Fruit fly (Drosophila melanogaster) whole organism, embryonic: ENCODE data around the gene CG43338.

Source experiments
- Atf3 ChIP-seq: fragments of 200-800 bp; sonication (Bioruptor generic); optimal IDR thresholded peaks from 3 replicates; lab custom pipeline; 2016; ENCODE audit warnings: missing biosample characterization, missing genetic modification characterization
- CG10431 ChIP-seq: fragments of 200-800 bp; sonication (Bioruptor generic); optimal IDR thresholded peaks from 3 replicates; lab custom pipeline; 2018; ENCODE audit warnings: missing biosample characterization, mild to moderate bottlenecking, missing genetic modification characterization
- CG10543 ChIP-seq: fragments of 200-800 bp; sonication (Bioruptor generic); optimal IDR thresholded peaks from 3 replicates; lab custom pipeline; 2017; ENCODE audit warnings: missing biosample characterization, mild to moderate bottlenecking, missing genetic modification characterization, moderate library complexity
- CG12219 ChIP-seq: fragments of 200-800 bp; sonication (Bioruptor generic); optimal IDR thresholded peaks from 3 replicates; lab custom pipeline; 2018; ENCODE audit warnings: missing biosample characterization, mild to moderate bottlenecking, missing genetic modification characterization
- CG12659 ChIP-seq: fragments of 200-800 bp; sonication (Bioruptor generic); optimal IDR thresholded peaks from 3 replicates; lab custom pipeline; 2017; ENCODE audit warnings: mild to moderate bottlenecking, missing biosample characterization, missing genetic modification reagents, missing genetic modification characterization
- CG13424 ChIP-seq: fragments of 200-800 bp; sonication (Bioruptor generic); optimal IDR thresholded peaks from 2 replicates; lab custom pipeline; 2019; ENCODE audit warnings: missing biosample characterization, mild to moderate bottlenecking, missing genetic modification characterization, moderate library complexity
- CG13624 ChIP-seq: fragments of 200-800 bp; sonication (Bioruptor generic); optimal IDR thresholded peaks from 2 replicates; lab custom pipeline; 2016; ENCODE audit warnings: missing biosample characterization, missing genetic modification characterization
- CG1647 ChIP-seq: fragments of 200-800 bp; sonication (Bioruptor generic); optimal IDR thresholded peaks from 3 replicates; lab custom pipeline; 2016; ENCODE audit warnings: missing biosample characterization, missing genetic modification characterization
- CG17186 ChIP-seq: fragments of 200-800 bp; sonication (Bioruptor generic); optimal IDR thresholded peaks from 3 replicates; lab custom pipeline; 2017; ENCODE audit warnings: missing biosample characterization, missing genetic modification reagents, missing genetic modification characterization
- CG17912 ChIP-seq: fragments of 200-800 bp; sonication (Bioruptor generic); optimal IDR thresholded peaks from 2 replicates; lab custom pipeline; 2018; ENCODE audit warnings: missing biosample characterization, mild to moderate bottlenecking, missing genetic modification characterization
- CG18262 ChIP-seq: fragments of 200-800 bp; optimal IDR thresholded peaks from 3 replicates; lab custom pipeline; 2019; ENCODE audit warnings: missing biosample characterization, mild to moderate bottlenecking, missing genetic modification characterization, moderate library complexity
- CG18476 ChIP-seq: fragments of 200-800 bp; sonication (Bioruptor generic); optimal IDR thresholded peaks from 2 replicates; lab custom pipeline; 2016; ENCODE audit warnings: missing biosample characterization, mild to moderate bottlenecking, missing genetic modification characterization
- CG4617 ChIP-seq: fragments of 200-800 bp; sonication (Bioruptor generic); optimal IDR thresholded peaks from 3 replicates; lab custom pipeline; 2016; ENCODE audit warnings: missing biosample characterization, missing genetic modification characterization, borderline replicate concordance
- CG6654 ChIP-seq: fragments of 200-800 bp; sonication (Bioruptor generic); optimal IDR thresholded peaks from 2 replicates; lab custom pipeline; 2017; ENCODE audit warnings: missing biosample characterization, mild to moderate bottlenecking, missing genetic modification characterization
- Camta ChIP-seq: fragments of 200-800 bp; sonication (Bioruptor generic); optimal IDR thresholded peaks from 2 replicates; lab custom pipeline; 2016; ENCODE audit warnings: missing biosample characterization, missing genetic modification characterization
- CkIIα-i1 ChIP-seq: fragments of 200-800 bp; sonication (Bioruptor generic); IDR thresholded peaks from 2 replicates; pipeline ENCODE4 v1.3.6; 2022; ENCODE audit warnings: missing biosample characterization, missing genetic modification characterization
- Dbx ChIP-seq: fragments of 200-800 bp; sonication (Bioruptor generic); IDR thresholded peaks from 3 replicates; pipeline ENCODE4 v1.3.6; 2022; ENCODE audit warnings: missing biosample characterization, missing genetic modification characterization
- Dek ChIP-seq: fragments of 200-800 bp; sonication (Bioruptor generic); optimal IDR thresholded peaks from 3 replicates; lab custom pipeline; 2019; ENCODE audit warnings: missing biosample characterization, mild to moderate bottlenecking, missing genetic modification characterization, moderate library complexity
- Doc3 ChIP-seq: fragments of 200-800 bp; sonication (Bioruptor generic); IDR thresholded peaks from 3 replicates; pipeline ENCODE4 v1.3.6; 2022; ENCODE audit warnings: missing biosample characterization, missing genetic modification characterization; ENCODE audit not compliant: partially characterized antibody
- Dp ChIP-seq: fragments of 200-800 bp; sonication (Bioruptor generic); optimal IDR thresholded peaks from 2 replicates; lab custom pipeline; 2018; ENCODE audit warnings: missing biosample characterization, mild to moderate bottlenecking, missing genetic modification characterization, moderate library complexity
- Dref ChIP-seq: fragments of 200-800 bp; sonication (Bioruptor generic); IDR thresholded peaks from 2 replicates; pipeline ENCODE4 v1.3.6; 2022; ENCODE audit warnings: missing biosample characterization, missing genetic modification characterization
- Ets65A ChIP-seq: fragments of 200-800 bp; sonication (Bioruptor generic); peaks from one replicate; lab custom pipeline; 2016; ENCODE audit warnings: missing biosample characterization, missing genetic modification characterization
- Fer1 ChIP-seq: fragments of 200-800 bp; sonication (Bioruptor generic); optimal IDR thresholded peaks from 2 replicates; lab custom pipeline; 2017; ENCODE audit warnings: missing biosample characterization, mild to moderate bottlenecking, missing genetic modification characterization
- Hr78 ChIP-seq, 2 experiments: fragments of 200-800 bp in 1 of 2; fragments of >200 bp in 1 of 2; sonication (Bioruptor generic) in 1 of 2; optimal IDR thresholded peaks; 2 replicates each; lab custom pipeline; 2017 to 2019; ENCODE audit warnings: missing biosample characterization in 2 of 2, missing genetic modification characterization in 2 of 2, mild to moderate bottlenecking in 1 of 2, moderate library complexity in 1 of 2
- Lhr ChIP-seq: fragments of 200-800 bp; sonication (Bioruptor generic); optimal IDR thresholded peaks from 3 replicates; lab custom pipeline; 2017; ENCODE audit warnings: mild to moderate bottlenecking, missing biosample characterization, missing genetic modification reagents, missing genetic modification characterization
- Med ChIP-seq: fragments of 200-800 bp; sonication (Bioruptor generic); peaks from one replicate; lab custom pipeline; 2016; ENCODE audit warnings: missing biosample characterization, missing genetic modification characterization, mild to moderate bottlenecking, inconsistent platforms, moderate library complexity
- Mes4 ChIP-seq: fragments of 200-800 bp; sonication (Bioruptor generic); optimal IDR thresholded peaks from 2 replicates; lab custom pipeline; 2016; ENCODE audit warnings: missing biosample characterization, missing genetic modification characterization
- Opbp ChIP-seq: fragments of 200-800 bp; sonication (Bioruptor generic); IDR thresholded peaks from 3 replicates; pipeline ENCODE4 v1.3.6; 2022; ENCODE audit warnings: missing biosample characterization, missing genetic modification characterization; ENCODE audit not compliant: partially characterized antibody
- Rfx ChIP-seq: fragments of 200-800 bp; sonication (Bioruptor generic); IDR thresholded peaks from 2 replicates; pipeline ENCODE4 v1.3.6; 2022; ENCODE audit warnings: missing biosample characterization, missing genetic modification characterization
- Rx ChIP-seq: fragments of 200-800 bp; sonication (Bioruptor generic); IDR thresholded peaks from 2 replicates; pipeline ENCODE4 v1.3.6; 2022; ENCODE audit warnings: missing biosample characterization, missing genetic modification characterization
- abd-A ChIP-seq: fragments of 200-800 bp; sonication (Bioruptor generic); optimal IDR thresholded peaks from 3 replicates; lab custom pipeline; 2019; ENCODE audit warnings: missing biosample characterization, mild to moderate bottlenecking, missing genetic modification characterization, moderate library complexity
- az2 ChIP-seq: fragments of 200-800 bp; sonication (Bioruptor generic); optimal IDR thresholded peaks from 3 replicates; lab custom pipeline; 2016; ENCODE audit warnings: missing biosample characterization, missing genetic modification characterization
- bab2 ChIP-seq: fragments of 200-800 bp; sonication (Bioruptor generic); optimal IDR thresholded peaks from 2 replicates; lab custom pipeline; 2016; ENCODE audit warnings: missing biosample characterization, missing genetic modification characterization
- cad ChIP-seq: fragments of >200 bp; optimal IDR thresholded peaks from 2 replicates; lab custom pipeline; 2017; ENCODE audit warnings: missing biosample characterization, missing genetic modification characterization
- dati ChIP-seq: fragments of 200-800 bp; sonication (Bioruptor generic); IDR thresholded peaks from 2 replicates; pipeline ENCODE4 v1.3.6; 2022; ENCODE audit warnings: missing biosample characterization, missing genetic modification characterization
- disco-r ChIP-seq: fragments of 200-800 bp; sonication (Bioruptor generic); optimal IDR thresholded peaks from 2 replicates; lab custom pipeline; 2016; ENCODE audit warnings: missing biosample characterization, missing genetic modification characterization
- dmrt99B ChIP-seq: fragments of 200-800 bp; sonication (Bioruptor generic); optimal IDR thresholded peaks from 2 replicates; lab custom pipeline; 2018; ENCODE audit warnings: missing biosample characterization, mild to moderate bottlenecking, missing genetic modification characterization, moderate library complexity
- eyg ChIP-seq: fragments of 200-800 bp; sonication (Bioruptor generic); optimal IDR thresholded peaks from 3 replicates; lab custom pipeline; 2016; ENCODE audit warnings: missing biosample characterization, missing genetic modification characterization
- gfzf ChIP-seq: fragments of 200-800 bp; sonication (Bioruptor generic); optimal IDR thresholded peaks from 2 replicates; lab custom pipeline; 2016; ENCODE audit warnings: missing biosample characterization, mild to moderate bottlenecking, missing genetic modification characterization, moderate library complexity
- hth ChIP-seq: fragments of >200 bp; optimal IDR thresholded peaks from 2 replicates; lab custom pipeline; 2017; ENCODE audit warnings: inconsistent platforms
- insv ChIP-seq, 2 experiments: fragments of 200-800 bp; sonication (Bioruptor generic); optimal IDR thresholded peaks; 3 replicates each; lab custom pipeline; 2016 to 2018; ENCODE audit warnings: missing biosample characterization in 2 of 2, missing genetic modification characterization in 2 of 2
- inv ChIP-seq: fragments of 200-800 bp; sonication (Bioruptor generic); IDR thresholded peaks from 2 replicates; pipeline ENCODE4 v1.3.6; 2022; ENCODE audit warnings: missing biosample characterization, missing genetic modification characterization; ENCODE audit not compliant: partially characterized antibody
- jing ChIP-seq: fragments of 200-800 bp; sonication (Bioruptor generic); optimal IDR thresholded peaks from 2 replicates; lab custom pipeline; 2018; ENCODE audit warnings: missing biosample characterization, mild to moderate bottlenecking, missing genetic modification characterization
- knrl ChIP-seq: fragments of 200-800 bp; sonication (Bioruptor generic); IDR thresholded peaks from 3 replicates; pipeline ENCODE4 v1.3.6; 2022; ENCODE audit warnings: missing biosample characterization, missing genetic modification characterization; ENCODE audit not compliant: partially characterized antibody
- nau ChIP-seq: fragments of 200-800 bp; sonication (Bioruptor generic); optimal IDR thresholded peaks from 3 replicates; lab custom pipeline; 2017; ENCODE audit warnings: missing biosample characterization, mild to moderate bottlenecking, missing genetic modification characterization, missing genetic modification reagents
- p53 ChIP-seq: fragments of 200-800 bp; sonication (Bioruptor generic); optimal IDR thresholded peaks from 2 replicates; lab custom pipeline; 2016; ENCODE audit warnings: missing biosample characterization, missing genetic modification characterization
- prd ChIP-seq, 3 experiments: fragments of >200 bp in 2 of 3; fragments of 200-800 bp in 1 of 3; sonication (Bioruptor generic) in 1 of 3; optimal IDR thresholded peaks in 2 of 3; IDR thresholded peaks in 1 of 3; 2 replicates in 2 of 3; 3 replicates in 1 of 3; pipeline versions ENCODE4 v1.3.6 to Lab custom; 2017 to 2022; ENCODE audit warnings: missing biosample characterization in 1 of 3, missing genetic modification characterization in 1 of 3
- pros ChIP-seq: fragments of 200-800 bp; sonication (Bioruptor generic); optimal IDR thresholded peaks from 3 replicates; lab custom pipeline; 2019; ENCODE audit warnings: missing biosample characterization, mild to moderate bottlenecking, missing genetic modification characterization, moderate library complexity
- pzg ChIP-seq: fragments of 200-800 bp; sonication (Bioruptor generic); optimal IDR thresholded peaks from 3 replicates; lab custom pipeline; 2018; ENCODE audit warnings: missing biosample characterization, mild to moderate bottlenecking, missing genetic modification characterization, moderate library complexity
- sens-2 ChIP-seq: fragments of 200-800 bp; sonication (Bioruptor generic); IDR thresholded peaks from 2 replicates; pipeline ENCODE4 v1.3.6; 2022; ENCODE audit warnings: missing biosample characterization, missing genetic modification characterization
- zfh2 ChIP-seq: fragments of 200-800 bp; sonication (Bioruptor generic); optimal IDR thresholded peaks from 2 replicates; lab custom pipeline; 2016; ENCODE audit warnings: missing biosample characterization, missing genetic modification characterization

Gene CG43338

dm6 chr2L:18625470-18625869, 45.6 kb downstream of the CG43338 start (continued):
- TF ChIP-seq Opbp = no peak
- TF ChIP-seq CG1647 (GFP tag; lab: Kevin White, UChicago) = no peak
- TF ChIP-seq dmrt99B (tag; lab: Kevin White, UChicago) = peak; percentile 20
- no peak for TF ChIP-seq CG12659 (GFP tag; lab: Kevin White, UChicago)
- no peak for TF ChIP-seq disco-r (GFP tag; lab: Kevin White, UChicago)
- no peak for TF ChIP-seq CG6654 (GFP tag; lab: Kevin White, UChicago)
- TF ChIP-seq pzg (GFP tag; lab: Kevin White, UChicago) = no peak
- TF ChIP-seq prd (optimal IDR thresholded peaks at IDR 0.05; lab: Kevin White, UChicago) = no peak
- TF ChIP-seq prd (GFP tag; IDR thresholded peaks at IDR 0.05; lab: Robert Waterston, UW) = no peak
- TF ChIP-seq CG12219 = no peak
- TF ChIP-seq inv (GFP tag; lab: Robert Waterston, UW) = no peak
- no peak for TF ChIP-seq CG18476 (GFP tag; lab: Kevin White, UChicago)
- no peak for TF ChIP-seq CG10431
- TF ChIP-seq CG13624 (GFP tag; lab: Kevin White, UChicago) = no peak
- peak; percentile 23 for TF ChIP-seq nau (GFP tag; lab: Kevin White, UChicago)
- peak; percentile 21 for TF ChIP-seq pros (GFP tag; lab: Kevin White, UChicago)
- no peak for TF ChIP-seq CG10543 (GFP tag; lab: Kevin White, UChicago)
- TF ChIP-seq gfzf (GFP tag; lab: Kevin White, UChicago) = no peak
- no peak for TF ChIP-seq Dbx
- TF ChIP-seq Doc3 (GFP tag; lab: Robert Waterston, UW) = no peak
- TF ChIP-seq Ets65A (GFP tag; lab: Kevin White, UChicago) = no peak
- TF ChIP-seq Dek = no peak
- no peak for TF ChIP-seq CG17186
- TF ChIP-seq dati = no peak
- TF ChIP-seq az2 = no peak
- no peak for TF ChIP-seq cad (GFP tag; lab: Kevin White, UChicago)
- TF ChIP-seq CG17912 (GFP tag; lab: Kevin White, UChicago) = no peak
- TF ChIP-seq sens-2 (GFP tag; lab: Robert Waterston, UW) = peak; percentile 8; the same call in 1 of the 2 replicates
- TF ChIP-seq Mes4 (GFP tag; lab: Kevin White, UChicago) = no peak
- no peak for TF ChIP-seq jing (GFP tag; lab: Kevin White, UChicago)
- TF ChIP-seq CG18262 (tag; lab: Kevin White, UChicago) = peak; percentile 12
- TF ChIP-seq CG4617 (GFP tag; lab: Kevin White, UChicago) = no peak
- TF ChIP-seq Hr78 (GFP tag; optimal IDR thresholded peaks at IDR 0.05; lab: Kevin White, UChicago) = peak in 1 of 2 experiments; percentile 87
- TF ChIP-seq eyg (GFP tag; lab: Kevin White, UChicago) = no peak
- TF ChIP-seq Dref (GFP tag; lab: Robert Waterston, UW) = no peak
- TF ChIP-seq Lhr = no peak
- TF ChIP-seq Dp (GFP tag; lab: Kevin White, UChicago) = no peak
- TF ChIP-seq bab2 (GFP tag; lab: Kevin White, UChicago) = peak; percentile 24
- no peak for TF ChIP-seq hth (lab: Kevin White, UChicago)
- TF ChIP-seq Fer1 (GFP tag; lab: Kevin White, UChicago) = no peak
- no peak for TF ChIP-seq Atf3 (GFP tag; lab: Kevin White, UChicago)
- no peak for TF ChIP-seq CG13424 (tag; lab: Kevin White, UChicago)
- TF ChIP-seq zfh2 = no peak
- TF ChIP-seq Rx (GFP tag; lab: Robert Waterston, UW) = no peak
- TF ChIP-seq abd-A (tag; lab: Kevin White, UChicago) = no peak
- TF ChIP-seq Rfx = no peak
- no peak for TF ChIP-seq Camta (GFP tag; lab: Kevin White, UChicago)
- peak; percentile 14 for TF ChIP-seq Med
- TF ChIP-seq knrl (GFP tag; lab: Robert Waterston, UW) = no peak
- TF ChIP-seq insv (GFP tag; optimal IDR thresholded peaks at IDR 0.05; lab: Kevin White, UChicago) = no peak
- no peak for TF ChIP-seq p53
- TF ChIP-seq CkIIα-i1 (GFP tag; lab: Robert Waterston, UW) = no peak
